In genomic region chrX:9372987-9373386, ce11 we compare ENCODE assay signal across 2 worm cellular contexts.
TF ChIP-seq lines count a peak whose summit lies in the region.

No protein-coding gene starts in this region.

TF ChIP-seq in whole organism, L2 larva, 48 proteins besides CTCF, POLR2A, EP300 and RAD21 (continued from another document):
- no peak for TF ChIP-seq elt-3 (tag; optimal IDR thresholded peaks at IDR 0.05; lab: Kevin White, UChicago)
- no peak for TF ChIP-seq unc-62 (GFP tag; optimal IDR thresholded peaks at IDR 0.05; lab: Kevin White, UChicago)
- TF ChIP-seq sma-3 (GFP tag; optimal IDR thresholded peaks at IDR 0.05; lab: Kevin White, UChicago), result peak; percentile 34
- no peak for TF ChIP-seq lin-39 (tag; optimal IDR thresholded peaks at IDR 0.05; lab: Kevin White, UChicago)
- TF ChIP-seq nhr-23 (tag; optimal IDR thresholded peaks at IDR 0.05; lab: Kevin White, UChicago), result no peak
- TF ChIP-seq skn-1 (tag; optimal IDR thresholded peaks at IDR 0.05; lab: Kevin White, UChicago), result no peak

TF ChIP-seq in whole organism, L4 larva, 104 proteins besides CTCF, POLR2A, EP300 and RAD21 (continued from another document):
- TF ChIP-seq madf-9 (GFP tag; conservative IDR thresholded peaks at IDR 0.05; lab: Robert Waterston, UW) (peak; percentile 58; the same call in 1 of the 2 replicates), gei-8 (GFP tag; optimal IDR thresholded peaks at IDR 0.05; lab: Kevin White, UChicago) (peak; percentile 36), nhr-48 (tag; optimal IDR thresholded peaks at IDR 0.05; lab: Kevin White, UChicago) (peak; percentile 38), attf-4 (tag; optimal IDR thresholded peaks at IDR 0.05; lab: Kevin White, UChicago) (no peak), spr-1 (tag; optimal IDR thresholded peaks at IDR 0.05; lab: Kevin White, UChicago) (peak; percentile 30), dve-1 (tag; optimal IDR thresholded peaks at IDR 0.05; lab: Kevin White, UChicago; ENCODE audit: insufficient read depth) (peak; percentile 35), zfp-2 (tag; optimal IDR thresholded peaks at IDR 0.05; lab: Kevin White, UChicago) (no peak), F10B5.3 (tag; optimal IDR thresholded peaks at IDR 0.05; lab: Kevin White, UChicago) (peak; percentile 17), hlh-30 (tag; optimal IDR thresholded peaks at IDR 0.05; lab: Kevin White, UChicago; ENCODE audit: insufficient read depth) (no peak), skn-1 (tag; optimal IDR thresholded peaks at IDR 0.05; lab: Kevin White, UChicago) (no peak), lin-13 (GFP tag; optimal IDR thresholded peaks at IDR 0.05; lab: Kevin White, UChicago) (peak; percentile 1), Y105C5A.15 (GFP tag; IDR thresholded peaks at IDR 0.05; lab: Robert Waterston, UW) (no peak), zfp-3 (GFP tag; conservative IDR thresholded peaks at IDR 0.05; lab: Robert Waterston, UW) (peak; percentile 74; the same call in 1 of the 2 replicates), lin-29 (GFP tag; IDR thresholded peaks at IDR 0.05; lab: Robert Waterston, UW) (0 out of 2 replicates have a peak, but pooled peaks have one; percentile 32), daf-12 (tag; optimal IDR thresholded peaks at IDR 0.05; lab: Kevin White, UChicago) (no peak), ztf-7 (tag; optimal IDR thresholded peaks at IDR 0.05; lab: Kevin White, UChicago) (peak; percentile 33), tra-1 (GFP tag; IDR thresholded peaks at IDR 0.05; lab: Robert Waterston, UW) (peak; percentile 31; the same call in 1 of the 2 replicates), unc-130 (GFP tag; optimal IDR thresholded peaks at IDR 0.05; lab: Kevin White, UChicago) (peak; percentile 6), ceh-44 (GFP tag; IDR thresholded peaks at IDR 0.05; lab: Robert Waterston, UW) (peak; percentile 54; the same call in 1 of the 2 replicates), lin-39 (tag; optimal IDR thresholded peaks at IDR 0.05; lab: Kevin White, UChicago) (no peak), nhr-25 (tag; optimal IDR thresholded peaks at IDR 0.05; lab: Kevin White, UChicago; ENCODE audit: borderline replicate concordance, insufficient read depth) (no peak), T26A8.4 (GFP tag; IDR thresholded peaks at IDR 0.05; lab: Robert Waterston, UW) (peak; percentile 75; the same call in 1 of the 2 replicates), nhr-77 (tag; optimal IDR thresholded peaks at IDR 0.05; lab: Kevin White, UChicago) (no peak), zag-1 (tag; optimal IDR thresholded peaks at IDR 0.05; lab: Kevin White, UChicago) (no peak), ceh-82 (tag; optimal IDR thresholded peaks at IDR 0.05; lab: Kevin White, UChicago) (no peak), ceh-32 (tag; optimal IDR thresholded peaks at IDR 0.05; lab: Kevin White, UChicago; ENCODE audit: poor library complexity) (no peak), F44E2.7 (GFP tag; IDR thresholded peaks at IDR 0.05; lab: Robert Waterston, UW) (no peak), nhr-28 (tag; optimal IDR thresholded peaks at IDR 0.05; lab: Kevin White, UChicago) (no peak), duxl-1 (tag; optimal IDR thresholded peaks at IDR 0.05; lab: Kevin White, UChicago; ENCODE audit: poor library complexity) (peak; percentile 39), daf-8 (GFP tag; IDR thresholded peaks at IDR 0.05; lab: Robert Waterston, UW) (no peak), jun-1 (tag; optimal IDR thresholded peaks at IDR 0.05; lab: Kevin White, UChicago) (no peak), ZK337.2 (GFP tag; IDR thresholded peaks at IDR 0.05; lab: Robert Waterston, UW) (no peak), ces-1 (GFP tag; optimal IDR thresholded peaks at IDR 0.05; lab: Kevin White, UChicago) (no peak), daf-19 (GFP tag; conservative IDR thresholded peaks at IDR 0.05; lab: Robert Waterston, UW) (0 out of 2 replicates have a peak, but pooled peaks have one; percentile 50), dpl-1 (GFP tag; optimal IDR thresholded peaks at IDR 0.05; lab: Kevin White, UChicago) (no peak), ztf-11 (tag; optimal IDR thresholded peaks at IDR 0.05; lab: Kevin White, UChicago) (no peak), nhr-102 (tag; optimal IDR thresholded peaks at IDR 0.05; lab: Kevin White, UChicago) (peak; percentile 67), D1046.2 (GFP tag; IDR thresholded peaks at IDR 0.05; lab: Robert Waterston, UW) (peak; percentile 79; the same call in 1 of the 2 replicates), lin-38 (GFP tag; IDR thresholded peaks at IDR 0.05; lab: Robert Waterston, UW) (peak; percentile 66), lim-7 (GFP tag; IDR thresholded peaks at IDR 0.05; lab: Robert Waterston, UW) (peak; percentile 86), hmg-1.1 (GFP tag; IDR thresholded peaks at IDR 0.05; lab: Robert Waterston, UW) (peak; percentile 82), mdl-1 (tag; optimal IDR thresholded peaks at IDR 0.05; lab: Kevin White, UChicago) (no peak), snpc-4 (tag; optimal IDR thresholded peaks at IDR 0.05; lab: Kevin White, UChicago) (no peak), ceh-28 (tag; optimal IDR thresholded peaks at IDR 0.05; lab: Kevin White, UChicago) (no peak), arid-1 (GFP tag; conservative IDR thresholded peaks at IDR 0.05; lab: Robert Waterston, UW) (peak; percentile 74), ceh-20 (GFP tag; IDR thresholded peaks at IDR 0.05; lab: Robert Waterston, UW) (0 out of 2 replicates have a peak, but pooled peaks have one; percentile 52), tag-97 (GFP tag; IDR thresholded peaks at IDR 0.05; lab: Robert Waterston, UW) (no peak), vab-7 (GFP tag; IDR thresholded peaks at IDR 0.05; lab: Robert Waterston, UW) (peak; percentile 68; the same call in 1 of the 2 replicates), F37D6.2 (tag; optimal IDR thresholded peaks at IDR 0.05; lab: Kevin White, UChicago) (peak; percentile 22), mxl-3 (GFP tag; optimal IDR thresholded peaks at IDR 0.05; lab: Kevin White, UChicago) (peak; percentile 48), snpc-1.2 (GFP tag; IDR thresholded peaks at IDR 0.05; lab: Robert Waterston, UW) (peak; percentile 88), pha-4 (GFP tag; IDR thresholded peaks at IDR 0.05; lab: Robert Waterston, UW) (peak; percentile 84), pha-4 (tag; optimal IDR thresholded peaks at IDR 0.05; lab: Kevin White, UChicago) (no peak), rbr-2 (tag; optimal IDR thresholded peaks at IDR 0.05; lab: Kevin White, UChicago) (peak; percentile 70), mes-2 (tag; optimal IDR thresholded peaks at IDR 0.05; lab: Kevin White, UChicago; ENCODE audit: poor library complexity, severe bottlenecking) (peak; percentile 81), aly-2 (tag; optimal IDR thresholded peaks at IDR 0.05; lab: Kevin White, UChicago) (no peak), unc-39 (tag; optimal IDR thresholded peaks at IDR 0.05; lab: Kevin White, UChicago) (no peak), ctbp-1 (GFP tag; IDR thresholded peaks at IDR 0.05; lab: Robert Waterston, UW) (peak; percentile 64; the same call in 1 of the 2 replicates), nhr-41 (GFP tag; IDR thresholded peaks at IDR 0.05; lab: Robert Waterston, UW) (no peak), nhr-111 (GFP tag; optimal IDR thresholded peaks at IDR 0.05; lab: Kevin White, UChicago) (no peak), daf-16 (GFP tag; optimal IDR thresholded peaks at IDR 0.05; lab: Kevin White, UChicago) (peak; percentile 65 to 68), daf-16 (tag; optimal IDR thresholded peaks at IDR 0.05; lab: Kevin White, UChicago) (peak; percentile 48), Y48G9A.11 (GFP tag; IDR thresholded peaks at IDR 0.05; lab: Robert Waterston, UW) (no peak; the same call in 1 of the 2 replicates), nhr-237 (tag; optimal IDR thresholded peaks at IDR 0.05; lab: Kevin White, UChicago) (no peak), dmd-6 (GFP tag; IDR thresholded peaks at IDR 0.05; lab: Robert Waterston, UW) (peak; percentile 48), F49E8.2 (tag; optimal IDR thresholded peaks at IDR 0.05; lab: Kevin White, UChicago; ENCODE audit: borderline replicate concordance) (peak; percentile 36), T20F7.1 (GFP tag; optimal IDR thresholded peaks at IDR 0.05; lab: Kevin White, UChicago) (no peak), R02D3.7 (tag; optimal IDR thresholded peaks at IDR 0.05; lab: Kevin White, UChicago) (no peak), Y5F2A.4 (GFP tag; optimal IDR thresholded peaks at IDR 0.05; lab: Kevin White, UChicago) (no peak), cey-2 (tag; optimal IDR thresholded peaks at IDR 0.05; lab: Kevin White, UChicago; ENCODE audit: borderline replicate concordance, insufficient read depth) (no peak), dmd-9 (GFP tag; IDR thresholded peaks at IDR 0.05; lab: Robert Waterston, UW) (no peak), nhr-11 (tag; optimal IDR thresholded peaks at IDR 0.05; lab: Kevin White, UChicago) (no peak), mep-1 (tag; optimal IDR thresholded peaks at IDR 0.05; lab: Kevin White, UChicago) (peak; percentile 59), dmd-8 (GFP tag; IDR thresholded peaks at IDR 0.05; lab: Robert Waterston, UW) (peak; percentile 76; the same call in 1 of the 2 replicates), php-3 (GFP tag; IDR thresholded peaks at IDR 0.05; lab: Robert Waterston, UW) (peak; percentile 56; the same call in 1 of the 2 replicates), sdz-12 (GFP tag; optimal IDR thresholded peaks at IDR 0.05; lab: Kevin White, UChicago) (no peak), lin-15B (tag; optimal IDR thresholded peaks at IDR 0.05; lab: Kevin White, UChicago) (no peak), lsy-2 (tag; optimal IDR thresholded peaks at IDR 0.05; lab: Kevin White, UChicago) (peak in 1 of 2 experiments; percentile 24), Y75B8A.6 (GFP tag; IDR thresholded peaks at IDR 0.05; lab: Robert Waterston, UW) (peak; percentile 26; the same call in 1 of the 2 replicates), nhr-76 (tag; optimal IDR thresholded peaks at IDR 0.05; lab: Kevin White, UChicago) (no peak), unc-62 (GFP tag; optimal IDR thresholded peaks at IDR 0.05 in 1 of 2; lab: Kevin White, UChicago) (no peak), unc-62 (tag; optimal IDR thresholded peaks at IDR 0.05; lab: Kevin White, UChicago) (no peak), pqm-1 (tag; optimal IDR thresholded peaks at IDR 0.05; lab: Kevin White, UChicago) (no peak)
